Fruit fly (Drosophila melanogaster) whole organism, embryonic: Measurements from ENCODE around the gene NANS.

Experiments used
- Atf6 ChIP-seq: fragments of 200-800 bp; sonication (Bioruptor generic); IDR thresholded peaks from 2 replicates; pipeline ENCODE4 v1.3.6; 2022; ENCODE audit warnings: missing biosample characterization, missing genetic modification characterization
- CG10267 ChIP-seq: fragments of 200-800 bp; sonication (Bioruptor generic); optimal IDR thresholded peaks from 2 replicates; lab custom pipeline; 2018; ENCODE audit warnings: missing biosample characterization, mild to moderate bottlenecking, missing genetic modification characterization, moderate library complexity
- CG10274 ChIP-seq: fragments of 200-800 bp; sonication (Bioruptor generic); optimal IDR thresholded peaks from 3 replicates; lab custom pipeline; 2017; ENCODE audit warnings: missing biosample characterization, mild to moderate bottlenecking, missing genetic modification characterization
- CG10959 ChIP-seq: fragments of 200-800 bp; sonication (Bioruptor generic); IDR thresholded peaks from 2 replicates; pipeline ENCODE4 v1.3.6; 2022; ENCODE audit warnings: missing biosample characterization, missing genetic modification characterization
- CG12155 ChIP-seq: fragments of 200-800 bp; sonication (Bioruptor generic); optimal IDR thresholded peaks from 3 replicates; lab custom pipeline; 2016; ENCODE audit warnings: missing biosample characterization, missing genetic modification characterization
- CG12659 ChIP-seq: fragments of 200-800 bp; sonication (Bioruptor generic); optimal IDR thresholded peaks from 3 replicates; lab custom pipeline; 2017; ENCODE audit warnings: mild to moderate bottlenecking, missing biosample characterization, missing genetic modification reagents, missing genetic modification characterization
- CG1529 ChIP-seq: fragments of 200-800 bp; sonication (Bioruptor generic); optimal IDR thresholded peaks from 3 replicates; lab custom pipeline; 2018; ENCODE audit warnings: missing biosample characterization, missing genetic modification characterization
- CG1602 ChIP-seq: fragments of 200-800 bp; sonication (Bioruptor generic); optimal IDR thresholded peaks from 3 replicates; lab custom pipeline; 2016; ENCODE audit warnings: missing biosample characterization, missing genetic modification characterization
- CG1603 ChIP-seq: fragments of 200-800 bp; sonication (Bioruptor generic); optimal IDR thresholded peaks from 2 replicates; lab custom pipeline; 2019; ENCODE audit warnings: missing biosample characterization, mild to moderate bottlenecking, missing genetic modification characterization, moderate library complexity
- CG17802 ChIP-seq: fragments of 200-800 bp; sonication (Bioruptor generic); optimal IDR thresholded peaks from 2 replicates; lab custom pipeline; 2018; ENCODE audit warnings: missing biosample characterization, mild to moderate bottlenecking, missing genetic modification characterization, moderate library complexity
- CG18262 ChIP-seq: fragments of 200-800 bp; optimal IDR thresholded peaks from 3 replicates; lab custom pipeline; 2019; ENCODE audit warnings: missing biosample characterization, mild to moderate bottlenecking, missing genetic modification characterization, moderate library complexity
- CG18619 ChIP-seq: fragments of 200-800 bp; sonication (Bioruptor generic); optimal IDR thresholded peaks from 3 replicates; lab custom pipeline; 2017; ENCODE audit warnings: missing biosample characterization, mild to moderate bottlenecking, missing genetic modification characterization
- CG31388 ChIP-seq: fragments of 200-800 bp; sonication (Bioruptor generic); optimal IDR thresholded peaks from 2 replicates; lab custom pipeline; 2016; ENCODE audit warnings: missing biosample characterization, missing genetic modification characterization
- CG32767 ChIP-seq: fragments of 200-800 bp; sonication (Bioruptor generic); IDR thresholded peaks from 2 replicates; pipeline ENCODE4 v1.3.6; 2022; ENCODE audit warnings: missing biosample characterization, missing genetic modification characterization
- CG33557 ChIP-seq: fragments of 200-800 bp; sonication (Bioruptor generic); optimal IDR thresholded peaks from 2 replicates; lab custom pipeline; 2019; ENCODE audit warnings: missing biosample characterization, mild to moderate bottlenecking, missing genetic modification characterization, moderate library complexity
- CG5245 ChIP-seq: fragments of 200-800 bp; sonication (Bioruptor generic); optimal IDR thresholded peaks from 3 replicates; lab custom pipeline; 2016; ENCODE audit warnings: missing biosample characterization, missing genetic modification characterization
- CG6791 ChIP-seq: fragments of 200-800 bp; sonication (Bioruptor generic); IDR thresholded peaks from 3 replicates; pipeline ENCODE4 v1.3.6; 2022; ENCODE audit warnings: missing biosample characterization, missing genetic modification characterization; ENCODE audit not compliant: partially characterized antibody
- CG7372 ChIP-seq: fragments of 200-800 bp; sonication (Bioruptor generic); IDR thresholded peaks from 2 replicates; pipeline ENCODE4 v1.3.6; 2022; ENCODE audit warnings: missing biosample characterization, missing genetic modification characterization
- CG7786 ChIP-seq: fragments of 200-800 bp; sonication (Bioruptor generic); optimal IDR thresholded peaks from 2 replicates; lab custom pipeline; 2016; ENCODE audit warnings: missing biosample characterization, missing genetic modification characterization
- CG8944 ChIP-seq: fragments of 200-800 bp; sonication (Bioruptor generic); optimal IDR thresholded peaks from 3 replicates; lab custom pipeline; 2016; ENCODE audit warnings: missing biosample characterization, missing genetic modification characterization
- CTCF ChIP-seq: fragments of 200-800 bp; sonication (Bioruptor generic); optimal IDR thresholded peaks from 2 replicates; lab custom pipeline; 2017; ENCODE audit warnings: missing biosample characterization, mild to moderate bottlenecking, missing genetic modification characterization, moderate library complexity
- Doc2 ChIP-seq: fragments of 200-800 bp; sonication (Bioruptor generic); IDR thresholded peaks from 2 replicates; pipeline ENCODE4 v1.3.6; 2022; ENCODE audit warnings: missing biosample characterization, missing genetic modification characterization
- Dref ChIP-seq: fragments of 200-800 bp; sonication (Bioruptor generic); IDR thresholded peaks from 2 replicates; pipeline ENCODE4 v1.3.6; 2022; ENCODE audit warnings: missing biosample characterization, missing genetic modification characterization
- Drgx ChIP-seq: fragments of 200-800 bp; sonication (Bioruptor generic); IDR thresholded peaks from 2 replicates; pipeline ENCODE4 v1.3.6; 2022; ENCODE audit warnings: missing biosample characterization, missing genetic modification characterization
- MESR4 ChIP-seq: fragments of 200-800 bp; sonication (Bioruptor generic); optimal IDR thresholded peaks from 2 replicates; lab custom pipeline; 2018; ENCODE audit warnings: missing biosample characterization, mild to moderate bottlenecking, missing genetic modification characterization, moderate library complexity
- Myb ChIP-seq: fragments of 200-800 bp; sonication (Bioruptor generic); optimal IDR thresholded peaks from 2 replicates; lab custom pipeline; 2016; ENCODE audit warnings: missing biosample characterization, missing genetic modification characterization
- Nf-YC ChIP-seq: fragments of 200-800 bp; optimal IDR thresholded peaks from 3 replicates; lab custom pipeline; 2019; ENCODE audit warnings: missing biosample characterization, mild to moderate bottlenecking, missing genetic modification characterization, moderate library complexity
- Ptx1 ChIP-seq: fragments of 200-800 bp; sonication (Bioruptor generic); IDR thresholded peaks from 2 replicates; pipeline ENCODE4 v1.3.6; 2022; ENCODE audit warnings: missing biosample characterization, missing genetic modification characterization
- Usf ChIP-seq: fragments of 200-800 bp; sonication (Bioruptor generic); optimal IDR thresholded peaks from 2 replicates; lab custom pipeline; 2017; ENCODE audit warnings: missing genotype, missing biosample characterization, missing genetic modification characterization
- az2 ChIP-seq: fragments of 200-800 bp; sonication (Bioruptor generic); optimal IDR thresholded peaks from 3 replicates; lab custom pipeline; 2016; ENCODE audit warnings: missing biosample characterization, missing genetic modification characterization
- bigmax ChIP-seq: fragments of 200-800 bp; sonication (Bioruptor generic); optimal IDR thresholded peaks from 2 replicates; lab custom pipeline; 2018; ENCODE audit warnings: missing biosample characterization, mild to moderate bottlenecking, missing genetic modification characterization
- chm ChIP-seq: fragments of 200-800 bp; sonication (Bioruptor generic); IDR thresholded peaks from 2 replicates; pipeline ENCODE4 v1.3.6; 2022; ENCODE audit warnings: missing biosample characterization, missing genetic modification characterization
- ci ChIP-seq: fragments of 200-800 bp; sonication (Bioruptor generic); IDR thresholded peaks from 3 replicates; pipeline ENCODE4 v1.3.6; 2022; ENCODE audit warnings: missing biosample characterization, missing genetic modification characterization
- dm ChIP-seq: fragments of 200-800 bp; sonication (Bioruptor generic); optimal IDR thresholded peaks from 3 replicates; lab custom pipeline; 2016; ENCODE audit warnings: missing biosample characterization, missing genetic modification characterization
- eyg ChIP-seq: fragments of 200-800 bp; sonication (Bioruptor generic); optimal IDR thresholded peaks from 3 replicates; lab custom pipeline; 2016; ENCODE audit warnings: missing biosample characterization, missing genetic modification characterization
- fd3F ChIP-seq: fragments of 200-800 bp; sonication (Bioruptor generic); optimal IDR thresholded peaks from 2 replicates; lab custom pipeline; 2018; ENCODE audit warnings: missing biosample characterization, mild to moderate bottlenecking, missing genetic modification characterization, moderate library complexity
- fd96Cb ChIP-seq: fragments of 200-800 bp; sonication (Bioruptor generic); optimal IDR thresholded peaks from 2 replicates; lab custom pipeline; 2018; ENCODE audit warnings: missing biosample characterization, mild to moderate bottlenecking, missing genetic modification characterization, moderate library complexity
- gce ChIP-seq: fragments of 200-800 bp; sonication (Bioruptor generic); IDR thresholded peaks from 3 replicates; pipeline ENCODE4 v1.3.6; 2022; ENCODE audit warnings: missing biosample characterization, missing genetic modification characterization
- gfzf ChIP-seq: fragments of 200-800 bp; sonication (Bioruptor generic); optimal IDR thresholded peaks from 2 replicates; lab custom pipeline; 2016; ENCODE audit warnings: missing biosample characterization, mild to moderate bottlenecking, missing genetic modification characterization, moderate library complexity
- gt ChIP-seq: fragments of 200-800 bp; sonication (Bioruptor generic); IDR thresholded peaks from 2 replicates; pipeline ENCODE4 v1.3.6; 2022; ENCODE audit warnings: missing biosample characterization, missing genetic modification characterization
- hb ChIP-seq: fragments of 200-800 bp; sonication (Bioruptor generic); IDR thresholded peaks from 3 replicates; pipeline ENCODE4 v1.3.6; 2022; ENCODE audit warnings: missing biosample characterization, missing genetic modification characterization; ENCODE audit not compliant: partially characterized antibody
- hth ChIP-seq: fragments of >200 bp; optimal IDR thresholded peaks from 2 replicates; lab custom pipeline; 2017; ENCODE audit warnings: inconsistent platforms
- ind ChIP-seq: fragments of 200-800 bp; sonication (Bioruptor generic); optimal IDR thresholded peaks from 3 replicates; lab custom pipeline; 2016; ENCODE audit warnings: missing biosample characterization, missing genetic modification characterization
- lola ChIP-seq, 3 experiments: fragments of >200 bp in 2 of 3; fragments of 200-800 bp in 1 of 3; sonication (Bioruptor generic) in 1 of 3; optimal IDR thresholded peaks; 2 replicates each; lab custom pipeline; 2017 to 2019; ENCODE audit warnings: missing biosample characterization in 3 of 3, missing genetic modification characterization in 3 of 3, mild to moderate bottlenecking in 1 of 3, moderate library complexity in 1 of 3
- nom ChIP-seq: fragments of 200-800 bp; sonication (Bioruptor generic); optimal IDR thresholded peaks from 2 replicates; lab custom pipeline; 2017; ENCODE audit warnings: missing biosample characterization, missing genetic modification characterization, mild to moderate bottlenecking, moderate library complexity, missing genetic modification reagents
- pzg ChIP-seq: fragments of 200-800 bp; sonication (Bioruptor generic); optimal IDR thresholded peaks from 3 replicates; lab custom pipeline; 2018; ENCODE audit warnings: missing biosample characterization, mild to moderate bottlenecking, missing genetic modification characterization, moderate library complexity
- salm ChIP-seq: fragments of 200-800 bp; sonication (Bioruptor generic); optimal IDR thresholded peaks from 2 replicates; lab custom pipeline; 2018; ENCODE audit warnings: missing biosample characterization, mild to moderate bottlenecking, missing genetic modification characterization
- tna ChIP-seq: fragments of 200-800 bp; sonication (Bioruptor generic); IDR thresholded peaks from 2 replicates; pipeline ENCODE4 v1.3.6; 2022; ENCODE audit warnings: missing biosample characterization, missing genetic modification characterization; ENCODE audit not compliant: partially characterized antibody
- wek ChIP-seq: fragments of 200-800 bp; sonication (Bioruptor generic); optimal IDR thresholded peaks from 3 replicates; lab custom pipeline; 2018; ENCODE audit warnings: missing biosample characterization, mild to moderate bottlenecking, missing genetic modification characterization, moderate library complexity
- yki ChIP-seq: fragments of >200 bp; optimal IDR thresholded peaks from 3 replicates; lab custom pipeline; 2018
- zen ChIP-seq: fragments of 200-800 bp; sonication (Bioruptor generic); optimal IDR thresholded peaks from 3 replicates; lab custom pipeline; 2018; ENCODE audit warnings: missing biosample characterization, mild to moderate bottlenecking, missing genetic modification characterization, moderate library complexity

NANS gene

dm6 chr3R:12401672-12402296, 24.6 kb upstream of the NANS start, which contains the start of gene DNAlig3 (continued):
- TF ChIP-seq CG1603 (tag; lab: Kevin White, UChicago) (peak; percentile 64), ci (GFP tag; lab: Robert Waterston, UW) (peak; percentile 49; the same call in 1 of the 3 replicates), Atf6 (GFP tag; lab: Robert Waterston, UW) (no peak), CG6791 (no peak), dm (GFP tag; lab: Kevin White, UChicago) (peak; percentile 37), eyg (GFP tag; lab: Kevin White, UChicago) (no peak), bigmax (GFP tag; lab: Kevin White, UChicago) (peak; percentile 8), Usf (GFP tag; lab: Kevin White, UChicago) (no peak), CG12155 (GFP tag; lab: Kevin White, UChicago) (no peak), CG18262 (tag; lab: Kevin White, UChicago) (no peak), Nf-YC (tag; lab: Kevin White, UChicago) (no peak), gce (GFP tag; lab: Robert Waterston, UW) (no peak), gfzf (GFP tag; lab: Kevin White, UChicago) (peak; percentile 27), CG33557 (GFP tag; lab: Kevin White, UChicago) (no peak), tna (GFP tag; lab: Robert Waterston, UW) (0 out of 2 replicates have a peak, but pooled peaks have one; percentile 25), Ptx1 (GFP tag; lab: Robert Waterston, UW) (no peak), CG17802 (no peak), CG1529 (GFP tag; lab: Kevin White, UChicago) (no peak), CG5245 (no peak), MESR4 (GFP tag; lab: Kevin White, UChicago) (peak; percentile 23), CG7372 (GFP tag; lab: Robert Waterston, UW) (no peak), salm (no peak), hth (lab: Kevin White, UChicago) (no peak), CG10274 (GFP tag; lab: Kevin White, UChicago) (no peak), CG8944 (GFP tag; lab: Kevin White, UChicago) (no peak), lola (GFP tag; optimal IDR thresholded peaks at IDR 0.05; lab: Kevin White, UChicago) (no peak), CG10267 (tag; lab: Kevin White, UChicago) (no peak), CG31388 (GFP tag; lab: Kevin White, UChicago) (no peak), CG7786 (GFP tag; lab: Kevin White, UChicago) (no peak), pzg (peak; percentile 68), yki (lab: Kevin White, UChicago) (no peak), ind (GFP tag; lab: Kevin White, UChicago) (no peak), chm (GFP tag; lab: Robert Waterston, UW) (no peak), gt (no peak), CG32767 (GFP tag; lab: Robert Waterston, UW) (no peak), hb (GFP tag; lab: Robert Waterston, UW) (0 out of 3 replicates have a peak, but pooled peaks have one; percentile 64), fd3F (GFP tag; lab: Kevin White, UChicago) (no peak), CTCF (GFP tag; lab: Kevin White, UChicago) (peak; percentile 45), Drgx (GFP tag; lab: Robert Waterston, UW) (peak; percentile 49; the same call in 1 of the 2 replicates), CG10959 (GFP tag; lab: Robert Waterston, UW) (no peak), az2 (GFP tag; lab: Kevin White, UChicago) (no peak), nom (GFP tag; lab: Kevin White, UChicago) (no peak), CG1602 (GFP tag; lab: Kevin White, UChicago) (no peak), Dref (peak; percentile 40; the same call in 1 of the 2 replicates), CG12659 (GFP tag; lab: Kevin White, UChicago) (no peak), wek (GFP tag; lab: Kevin White, UChicago) (no peak), fd96Cb (tag; lab: Kevin White, UChicago) (no peak), Doc2 (GFP tag; lab: Robert Waterston, UW) (no peak), Myb (GFP tag; lab: Kevin White, UChicago) (peak; percentile 95), zen (tag; lab: Kevin White, UChicago) (peak; percentile 17), CG18619 (GFP tag; lab: Kevin White, UChicago) (no peak)
